Worm (Caenorhabditis elegans) whole organism, young adult: ENCODE measurements around the gene Y82E9BL.6.
A peak's percentile ranks its signal among the peaks of the same experiment; 100 is the strongest.

ENCODE experiments used
- B0019.2 ChIP-seq: fragments of 200-800 bp; sonication (Bioruptor generic); conservative IDR thresholded peaks from 2 replicates; pipeline ENCODE4 v1.3.6; 2022; ENCODE audit warnings: missing genetic modification reagents, missing genetic modification characterization, missing compliant biosample characterization
- F10E7.11 ChIP-seq: sonication (generic microtip); optimal IDR thresholded peaks from 2 replicates; lab custom pipeline; 2017; ENCODE audit warnings: mild to moderate bottlenecking, missing genetic modification characterization, moderate library complexity, missing compliant biosample characterization
- F37B4.10 ChIP-seq: fragments of 200-800 bp; sonication (Bioruptor generic); IDR thresholded peaks from 2 replicates; pipeline ENCODE4 v1.3.6; 2022; ENCODE audit warnings: missing genetic modification characterization, missing compliant biosample characterization
- F49E8.2 ChIP-seq: sonication (generic microtip); optimal IDR thresholded peaks from 3 replicates; lab custom pipeline; 2017; ENCODE audit warnings: missing genetic modification characterization, mild to moderate bottlenecking, missing compliant biosample characterization, antibody characterized with exemption, moderate library complexity; ENCODE audit not compliant: insufficient read depth
- F55B11.4 ChIP-seq: sonication (generic microtip); optimal IDR thresholded peaks from 2 replicates; lab custom pipeline; 2016; ENCODE audit warnings: missing compliant biosample characterization, missing genetic modification characterization, borderline replicate concordance; ENCODE audit not compliant: insufficient read depth
- T26A5.8 ChIP-seq: sonication (generic microtip); optimal IDR thresholded peaks from 2 replicates; lab custom pipeline; 2016; ENCODE audit warnings: missing genetic modification characterization, missing compliant biosample characterization
- Y95B8A.8 ChIP-seq: fragments of 200-800 bp; sonication (Bioruptor generic); IDR thresholded peaks from 2 replicates; pipeline ENCODE4 v1.3.6; 2022; ENCODE audit warnings: missing genetic modification reagents, missing genetic modification characterization, missing compliant biosample characterization
- aptf-3 ChIP-seq: fragments of 200-800 bp; sonication (Bioruptor generic); IDR thresholded peaks from 2 replicates; pipeline ENCODE4 v1.3.6; 2022; ENCODE audit warnings: missing genetic modification characterization, missing compliant biosample characterization
- attf-6 ChIP-seq: fragments of 200-800 bp; sonication (Bioruptor generic); IDR thresholded peaks from 2 replicates; pipeline ENCODE4 v1.3.6; 2022; ENCODE audit warnings: missing genetic modification reagents, missing genetic modification characterization, missing compliant biosample characterization
- ceh-100 ChIP-seq: fragments of 200-800 bp; sonication (Bioruptor generic); IDR thresholded peaks from 2 replicates; pipeline ENCODE4 v1.3.6; 2022; ENCODE audit warnings: missing genetic modification reagents, missing genetic modification characterization, missing compliant biosample characterization
- ceh-27 ChIP-seq: fragments of 200-800 bp; sonication (Bioruptor generic); optimal IDR thresholded peaks from 2 replicates; lab custom pipeline; 2018; ENCODE audit warnings: mild to moderate bottlenecking, missing genetic modification characterization, moderate library complexity, missing compliant biosample characterization
- ceh-40 ChIP-seq: fragments of 200-800 bp; sonication (Bioruptor generic); IDR thresholded peaks from 2 replicates; pipeline ENCODE4 v1.3.6; 2022; ENCODE audit warnings: missing genetic modification characterization, missing compliant biosample characterization
- ceh-58 ChIP-seq: fragments of 200-800 bp; sonication (Bioruptor generic); IDR thresholded peaks from 2 replicates; pipeline ENCODE4 v1.3.6; 2022; ENCODE audit warnings: missing genetic modification characterization, missing compliant biosample characterization
- ceh-79 ChIP-seq: sonication (generic microtip); optimal IDR thresholded peaks from 2 replicates; lab custom pipeline; 2017; ENCODE audit warnings: mild to moderate bottlenecking, missing genetic modification characterization, missing compliant biosample characterization
- ceh-91 ChIP-seq: fragments of 200-800 bp; sonication (Bioruptor generic); IDR thresholded peaks from 2 replicates; pipeline ENCODE4 v1.3.6; 2022; ENCODE audit warnings: missing genetic modification reagents, missing genetic modification characterization, missing compliant biosample characterization
- chd-7 ChIP-seq: sonication (generic microtip); optimal IDR thresholded peaks from 2 replicates; lab custom pipeline; 2016; ENCODE audit warnings: mild to moderate bottlenecking, missing genetic modification characterization, moderate library complexity, missing compliant biosample characterization
- dpff-1 ChIP-seq: sonication (generic microtip); optimal IDR thresholded peaks from 2 replicates; lab custom pipeline; 2017; ENCODE audit warnings: mild to moderate bottlenecking, missing genetic modification characterization, missing compliant biosample characterization
- ekl-4 ChIP-seq: fragments of 200-800 bp; sonication (Bioruptor generic); IDR thresholded peaks from 2 replicates; pipeline ENCODE4 v1.3.6; 2022; ENCODE audit warnings: missing genetic modification reagents, missing genetic modification characterization, missing compliant biosample characterization
- ets-4 ChIP-seq: fragments of 200-800 bp; sonication (Bioruptor generic); optimal IDR thresholded peaks from 2 replicates; lab custom pipeline; 2018; ENCODE audit warnings: mild to moderate bottlenecking, missing genetic modification characterization, missing compliant biosample characterization
- fkh-3 ChIP-seq: sonication (generic microtip); optimal IDR thresholded peaks from 2 replicates; lab custom pipeline; 2016; ENCODE audit warnings: mild to moderate bottlenecking, missing genetic modification characterization, missing compliant biosample characterization
- hmg-1.2 ChIP-seq: fragments of 200-800 bp; sonication (Bioruptor generic); IDR thresholded peaks from 2 replicates; pipeline ENCODE4 v1.3.6; 2022; ENCODE audit warnings: missing genetic modification reagents, missing genetic modification characterization, missing compliant biosample characterization
- lin-26 ChIP-seq: fragments of 200-800 bp; sonication (Bioruptor generic); IDR thresholded peaks from 2 replicates; pipeline ENCODE4 v1.3.6; 2022; ENCODE audit warnings: missing genetic modification reagents, missing genetic modification characterization, missing compliant biosample characterization
- lsy-27 ChIP-seq: sonication (generic microtip); optimal IDR thresholded peaks from 2 replicates; lab custom pipeline; 2017; ENCODE audit warnings: missing genetic modification characterization, mild to moderate bottlenecking, missing compliant biosample characterization, antibody characterized with exemption, missing genotype, borderline replicate concordance; ENCODE audit not compliant: insufficient read depth
- mes-4 ChIP-seq: sonication (generic microtip); optimal IDR thresholded peaks from 2 replicates; lab custom pipeline; 2016; ENCODE audit warnings: missing genotype, missing genetic modification characterization, missing compliant biosample characterization
- mxl-1 ChIP-seq: sonication (generic microtip); optimal IDR thresholded peaks from 2 replicates; lab custom pipeline; 2016; ENCODE audit warnings: missing genetic modification characterization, missing compliant biosample characterization
- nfyb-1 ChIP-seq: fragments of 200-800 bp; sonication (Bioruptor generic); IDR thresholded peaks from 2 replicates; pipeline ENCODE4 v1.3.6; 2022; ENCODE audit warnings: missing genetic modification reagents, missing genetic modification characterization, missing compliant biosample characterization
- nhr-120 ChIP-seq: fragments of 200-800 bp; sonication (Bioruptor generic); IDR thresholded peaks from 2 replicates; pipeline ENCODE4 v1.3.6; 2022; ENCODE audit warnings: missing genetic modification characterization, missing compliant biosample characterization
- nhr-179 ChIP-seq: sonication (generic microtip); optimal IDR thresholded peaks from 2 replicates; lab custom pipeline; 2016; ENCODE audit warnings: mild to moderate bottlenecking, missing genetic modification characterization, missing compliant biosample characterization
- nhr-27 ChIP-seq: fragments of 200-800 bp; sonication (Bioruptor generic); optimal IDR thresholded peaks from 2 replicates; lab custom pipeline; 2018; ENCODE audit warnings: mild to moderate bottlenecking, missing genetic modification characterization, moderate library complexity, missing compliant biosample characterization
- nhr-80 ChIP-seq: sonication (generic microtip); optimal IDR thresholded peaks from 2 replicates; lab custom pipeline; 2016; ENCODE audit warnings: missing genetic modification characterization, missing compliant biosample characterization
- rec-8 ChIP-seq, 2 experiments: sonication (generic microtip); optimal IDR thresholded peaks; 2 replicates each; lab custom pipeline; 2016; ENCODE audit warnings: mild to moderate bottlenecking in 2 of 2, missing genetic modification characterization in 2 of 2, missing genetic modification reagents in 2 of 2, missing genotype in 2 of 2, missing biosample characterization in 1 of 2, missing compliant biosample characterization in 1 of 2, moderate library complexity in 1 of 2
- snpc-3.4 ChIP-seq: sonication (generic microtip); optimal IDR thresholded peaks from 2 replicates; lab custom pipeline; 2017; ENCODE audit warnings: missing genetic modification characterization, mild to moderate bottlenecking, missing compliant biosample characterization, antibody characterized with exemption, moderate library complexity, missing genotype, missing genetic modification reagents
- snpc-4 ChIP-seq, 5 experiments: fragments of 150-350 bp in 1 of 5; sonication (generic microtip) in 4 of 5; optimal IDR thresholded peaks; 2 replicates each; lab custom pipeline; 2014 to 2018; ENCODE audit warnings: missing genetic modification characterization in 5 of 5, missing biosample characterization in 3 of 5, antibody characterized with exemption in 2 of 5, mild to moderate bottlenecking in 2 of 5, missing compliant biosample characterization in 2 of 5, missing genotype in 2 of 5, moderate library complexity in 2 of 5, missing genetic modification reagents in 1 of 5
- unc-130 ChIP-seq: sonication (generic microtip); optimal IDR thresholded peaks from 2 replicates; lab custom pipeline; 2016; ENCODE audit warnings: missing genetic modification reagents, missing genetic modification characterization, missing compliant biosample characterization
- zim-3 ChIP-seq: sonication (generic microtip); optimal IDR thresholded peaks from 2 replicates; lab custom pipeline; 2017; ENCODE audit warnings: mild to moderate bottlenecking, missing genetic modification characterization, moderate library complexity, missing compliant biosample characterization
- ztf-18 ChIP-seq: sonication (generic microtip); optimal IDR thresholded peaks from 2 replicates; lab custom pipeline; 2016; ENCODE audit warnings: missing genotype, mild to moderate bottlenecking, missing genetic modification characterization, missing compliant biosample characterization
- ztf-26 ChIP-seq: sonication (generic microtip); optimal IDR thresholded peaks from 2 replicates; lab custom pipeline; 2017; ENCODE audit warnings: missing genetic modification characterization, missing compliant biosample characterization
- ztf-3 ChIP-seq: fragments of 200-800 bp; sonication (Bioruptor generic); optimal IDR thresholded peaks from 2 replicates; lab custom pipeline; 2018; ENCODE audit warnings: mild to moderate bottlenecking, missing genetic modification characterization, missing compliant biosample characterization

Y82E9BL.6 gene

DNA sequence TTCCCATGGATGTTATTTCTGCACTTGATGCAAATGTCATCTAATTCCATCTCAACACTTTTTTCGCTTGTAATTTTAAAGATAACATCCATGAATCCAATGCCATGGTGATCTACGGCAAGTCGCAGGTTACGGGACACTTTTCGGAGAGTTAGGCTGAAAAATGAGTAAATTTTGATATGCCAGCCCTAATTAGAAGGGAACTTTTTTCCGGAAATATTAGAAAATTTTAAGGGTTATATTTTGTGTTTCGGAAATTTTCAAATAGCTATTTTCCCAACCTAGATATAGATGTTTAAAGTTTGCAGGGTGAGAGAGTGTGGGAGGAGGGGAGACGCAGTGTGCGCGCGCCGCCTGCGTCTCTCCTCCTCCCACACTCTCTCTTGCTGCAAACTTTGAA lies 38.3 kb downstream of the Y82E9BL.6 start:
- TF ChIP-seq chd-7 (tag; lab: Kevin White, UChicago) (no peak), ceh-40 (GFP tag; lab: Robert Waterston, UW) (no peak), hmg-1.2 (GFP tag; lab: Robert Waterston, UW) (peak; percentile 84), ztf-26 (no peak), mes-4 (tag; lab: Kevin White, UChicago) (no peak)
- TF ChIP-seq, all 124 proteins: peak for 1

DNA sequence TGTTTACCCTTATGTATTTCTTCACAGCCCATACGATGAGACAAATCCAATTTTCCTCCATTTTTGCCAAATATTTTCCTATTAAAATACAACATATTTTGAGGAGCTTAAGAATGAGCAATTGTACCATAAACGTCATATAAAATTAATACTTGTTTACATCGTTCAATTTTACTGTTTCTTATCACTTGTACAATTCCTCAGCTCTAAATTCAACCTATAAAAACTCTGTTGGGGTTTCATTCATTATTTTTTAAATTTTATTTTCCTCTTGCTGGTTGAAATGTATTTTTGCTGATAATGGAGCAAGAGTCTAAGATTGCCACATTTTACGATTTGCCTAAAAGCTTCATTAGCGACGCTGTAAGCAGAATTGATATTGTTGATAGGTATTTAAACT lies 42.2 kb downstream of the Y82E9BL.6 start, which contains the start of gene fbxa-75:
Gene fbxa-75, plus strand, starts transcription at position 301 of the 400 bp plus-strand sequence.
- TF ChIP-seq nhr-120 (GFP tag; lab: Robert Waterston, UW) (no peak), T26A5.8 (tag; lab: Kevin White, UChicago) (no peak), ceh-100 (GFP tag; lab: Robert Waterston, UW) (no peak), ceh-91 (GFP tag; lab: Robert Waterston, UW) (no peak), aptf-3 (GFP tag; lab: Robert Waterston, UW) (no peak), nfyb-1 (GFP tag; lab: Robert Waterston, UW) (no peak), attf-6 (GFP tag; lab: Robert Waterston, UW) (no peak), mxl-1 (no peak), rec-8 (tag; optimal IDR thresholded peaks at IDR 0.05; lab: Kevin White, UChicago) (no peak), ekl-4 (GFP tag; lab: Robert Waterston, UW) (no peak), ceh-79 (tag; lab: Kevin White, UChicago) (no peak), zim-3 (no peak), lsy-27 (tag; lab: Kevin White, UChicago) (no peak), ztf-18 (tag; lab: Kevin White, UChicago) (no peak), F55B11.4 (tag; lab: Kevin White, UChicago) (no peak), ztf-26 (no peak), dpff-1 (tag; lab: Kevin White, UChicago) (no peak), F49E8.2 (tag; lab: Kevin White, UChicago) (no peak), chd-7 (tag; lab: Kevin White, UChicago) (no peak)

DNA sequence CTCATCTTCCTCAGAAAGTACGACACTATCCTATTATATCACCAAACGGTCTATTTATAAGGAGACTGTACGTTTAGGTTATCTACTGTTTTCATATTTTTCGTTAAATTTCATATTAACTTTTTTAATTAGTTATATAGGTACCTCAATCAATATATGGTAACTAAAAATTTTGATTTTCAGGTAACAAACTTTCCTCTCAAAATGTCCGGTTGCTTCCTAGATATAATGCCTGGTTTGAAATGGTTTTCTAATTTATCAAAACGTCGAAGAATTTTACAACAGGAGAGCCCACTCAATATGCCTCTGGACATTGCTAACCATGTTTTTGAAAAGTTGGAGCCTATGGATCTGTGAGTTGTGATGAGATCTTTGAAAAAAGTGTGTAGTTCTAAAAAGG lies 48.0 kb downstream of the Y82E9BL.6 start, which contains the start of gene fbxa-28:
Gene fbxa-28, plus strand, starts transcription at position 301 of the 400 bp plus-strand sequence.
- TF ChIP-seq ztf-3 (GFP tag; lab: Kevin White, UChicago) (no peak), F37B4.10 (no peak), F10E7.11 (tag; lab: Kevin White, UChicago) (no peak), nhr-179 (tag; lab: Kevin White, UChicago) (no peak), snpc-4 (GFP tag; optimal IDR thresholded peaks at IDR 0.05; lab: Kevin White, UChicago) (no peak), snpc-4 (tag; optimal IDR thresholded peaks at IDR 0.05; lab: Kevin White, UChicago) (no peak), nhr-27 (tag; lab: Kevin White, UChicago) (no peak), ceh-58 (GFP tag; lab: Robert Waterston, UW) (no peak), Y95B8A.8 (GFP tag; lab: Robert Waterston, UW) (no peak), F49E8.2 (tag; lab: Kevin White, UChicago) (no peak), B0019.2 (GFP tag; lab: Robert Waterston, UW) (no peak), ets-4 (no peak), fkh-3 (tag; lab: Kevin White, UChicago) (no peak), rec-8 (tag; optimal IDR thresholded peaks at IDR 0.05; lab: Kevin White, UChicago) (no peak), snpc-3.4 (tag; lab: Kevin White, UChicago) (no peak), ceh-27 (no peak), lin-26 (GFP tag; lab: Robert Waterston, UW) (no peak), nhr-80 (tag; lab: Kevin White, UChicago) (no peak), unc-130 (no peak)
